Worm (Caenorhabditis elegans): ENCODE data around the gene clec-223.
A peak's percentile ranks its signal among the peaks of the same experiment; 100 is the strongest.

clec-223 gene

DNA sequence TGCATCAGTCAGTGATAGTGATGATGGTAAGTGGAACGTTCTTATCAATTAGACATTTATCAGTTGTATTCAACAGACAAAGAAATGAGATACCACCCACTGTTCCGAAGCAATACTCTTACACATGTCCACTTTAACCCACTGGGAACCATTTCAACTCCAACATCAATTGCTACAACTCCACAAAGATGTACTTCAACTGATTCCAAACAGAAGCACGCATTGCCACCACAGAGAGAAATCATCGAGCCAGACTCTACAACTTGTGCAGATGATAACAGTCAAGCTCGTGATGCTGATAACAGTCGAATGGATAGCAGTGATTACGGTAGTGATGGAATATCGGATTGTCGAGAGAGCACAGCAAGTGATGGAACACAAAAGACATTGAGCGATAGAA is 37.1 kb upstream of the clec-223 start (continued):
- no peak for TF ChIP-seq ZK546.5 (tag; optimal IDR thresholded peaks at IDR 0.05)
- no peak for TF ChIP-seq fkh-10 (GFP tag; optimal IDR thresholded peaks at IDR 0.05)
- TF ChIP-seq php-3 (GFP tag; IDR thresholded peaks at IDR 0.05) = peak; percentile 60; the same call in 1 of the 2 replicates
- TF ChIP-seq jun-1 (tag; optimal IDR thresholded peaks at IDR 0.05) = no peak
- no peak for TF ChIP-seq vab-7 (GFP tag; IDR thresholded peaks at IDR 0.05)
- TF ChIP-seq tag-97 (GFP tag; IDR thresholded peaks at IDR 0.05) = no peak

DNA sequence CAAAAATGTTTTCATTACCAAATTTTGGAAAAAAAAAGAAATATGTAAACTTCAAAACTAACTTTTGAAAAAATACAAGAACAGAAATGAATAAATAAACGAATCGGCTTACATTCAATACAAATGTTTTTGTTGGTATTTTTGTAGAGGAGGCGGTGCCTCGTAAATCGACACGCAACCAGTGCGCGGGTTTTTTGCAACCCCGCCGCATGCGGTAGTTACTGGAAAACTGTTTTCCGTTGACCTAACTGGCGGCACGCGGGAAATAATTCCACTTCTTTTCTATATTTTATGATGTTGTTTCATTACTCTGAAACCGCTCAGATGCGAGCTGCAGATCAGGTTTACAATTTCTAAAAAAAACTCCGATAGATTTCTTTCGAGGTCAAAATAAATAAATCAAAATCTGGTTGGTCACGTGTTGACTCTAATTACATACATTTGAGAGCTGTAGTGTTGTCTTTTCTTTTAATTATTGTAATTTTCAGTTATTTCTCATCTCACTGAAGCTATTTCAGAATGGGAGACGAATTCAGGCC is 33.7 kb upstream of the clec-223 start, which contains the start of the genes dvc-1 and ima-1:
Gene dvc-1 (minus strand): TSS at position 145 of the 539 bp plus-strand sequence.
Gene ima-1 (plus strand): TSS at position 489 of the 539 bp plus-strand sequence.
- TF ChIP-seq daf-12 (tag; optimal IDR thresholded peaks at IDR 0.05) (no peak), zag-1 (tag; optimal IDR thresholded peaks at IDR 0.05) (no peak), lir-3 (tag; optimal IDR thresholded peaks at IDR 0.05) (no peak), ZK337.2 (GFP tag; IDR thresholded peaks at IDR 0.05) (no peak), spr-3 (GFP tag; optimal IDR thresholded peaks at IDR 0.05) (no peak), lim-7 (GFP tag; IDR thresholded peaks at IDR 0.05) (no peak), ceh-28 (tag; optimal IDR thresholded peaks at IDR 0.05) (no peak), F44E2.7 (GFP tag; IDR thresholded peaks at IDR 0.05) (no peak), arid-1 (GFP tag; conservative IDR thresholded peaks at IDR 0.05) (0 out of 2 replicates have a peak, but pooled peaks have one; percentile 44), set-16 (GFP tag; IDR thresholded peaks at IDR 0.05) (no peak), rbr-2 (tag; optimal IDR thresholded peaks at IDR 0.05) (peak; percentile 17), hlh-30 (tag; optimal IDR thresholded peaks at IDR 0.05; ENCODE audit: insufficient read depth) (peak; percentile 75), ctbp-1 (GFP tag; IDR thresholded peaks at IDR 0.05) (0 out of 2 replicates have a peak, but pooled peaks have one; percentile 8), cey-2 (tag; optimal IDR thresholded peaks at IDR 0.05; ENCODE audit: borderline replicate concordance, insufficient read depth) (no peak), hif-1 (tag; optimal IDR thresholded peaks at IDR 0.05) (no peak), mdt-29 (GFP tag; IDR thresholded peaks at IDR 0.05) (peak; percentile 31; the same call in 1 of the 2 replicates), daf-16 (GFP tag; optimal IDR thresholded peaks at IDR 0.05) (no peak), daf-16 (tag; optimal IDR thresholded peaks at IDR 0.05) (no peak), nhr-41 (GFP tag; IDR thresholded peaks at IDR 0.05) (no peak), pqm-1 (tag; optimal IDR thresholded peaks at IDR 0.05) (no peak), F26F4.8 (GFP tag; conservative IDR thresholded peaks at IDR 0.05) (no peak), mxl-3 (GFP tag; optimal IDR thresholded peaks at IDR 0.05) (peak; percentile 11), mdl-1 (tag; optimal IDR thresholded peaks at IDR 0.05) (no peak), mxl-2 (GFP tag; conservative IDR thresholded peaks at IDR 0.05) (no peak), daf-19 (GFP tag; conservative IDR thresholded peaks at IDR 0.05) (no peak), hmg-1.1 (GFP tag; IDR thresholded peaks at IDR 0.05) (peak; percentile 49; the same call in 1 of the 2 replicates), aly-2 (tag; optimal IDR thresholded peaks at IDR 0.05) (no peak), pha-4 (GFP tag; IDR thresholded peaks at IDR 0.05) (peak; percentile 43; the same call in 1 of the 2 replicates), pha-4 (tag; optimal IDR thresholded peaks at IDR 0.05) (no peak), R02D3.7 (tag; optimal IDR thresholded peaks at IDR 0.05) (peak; percentile 96), F49E8.2 (tag; optimal IDR thresholded peaks at IDR 0.05; ENCODE audit: borderline replicate concordance) (peak; percentile 31), saeg-2 (GFP tag; IDR thresholded peaks at IDR 0.05) (no peak), zfp-2 (tag; optimal IDR thresholded peaks at IDR 0.05) (no peak), vab-7 (GFP tag; IDR thresholded peaks at IDR 0.05) (peak; percentile 45), F37D6.2 (tag; optimal IDR thresholded peaks at IDR 0.05) (no peak), Y75B8A.6 (GFP tag; IDR thresholded peaks at IDR 0.05) (no peak), php-3 (GFP tag; IDR thresholded peaks at IDR 0.05) (0 out of 2 replicates have a peak, but pooled peaks have one; percentile 30), nhr-102 (tag; optimal IDR thresholded peaks at IDR 0.05) (no peak), lin-15B (tag; optimal IDR thresholded peaks at IDR 0.05) (no peak), lin-1 (GFP tag; IDR thresholded peaks at IDR 0.05) (no peak), lin-39 (tag; optimal IDR thresholded peaks at IDR 0.05) (no peak), attf-4 (tag; optimal IDR thresholded peaks at IDR 0.05) (no peak), ceh-44 (GFP tag; IDR thresholded peaks at IDR 0.05) (no peak), tag-97 (GFP tag; IDR thresholded peaks at IDR 0.05) (no peak), T26A8.4 (GFP tag; IDR thresholded peaks at IDR 0.05) (no peak), ZK546.5 (tag; optimal IDR thresholded peaks at IDR 0.05) (no peak)
